Worm (Caenorhabditis elegans) whole organism, L3 larva: ENCODE data around the gene ceh-30.
A peak's percentile ranks its signal among the peaks of the same experiment; 100 is the strongest.

ENCODE experiments used
- R02D3.7 ChIP-seq: fragments of 150-350 bp; optimal IDR thresholded peaks from 2 replicates; lab custom pipeline; 2014; ENCODE audit warnings: missing biosample characterization, missing genetic modification characterization
- ZK546.5 ChIP-seq: sonication (generic microtip); optimal IDR thresholded peaks from 2 replicates; lab custom pipeline; 2017; ENCODE audit warnings: missing biosample characterization, missing genetic modification characterization
- aly-2 ChIP-seq: fragments of 150-350 bp; optimal IDR thresholded peaks from 2 replicates; lab custom pipeline; 2014; ENCODE audit warnings: missing biosample characterization, missing genetic modification characterization
- ama-1 ChIP-seq: fragments of 150-350 bp; optimal IDR thresholded peaks from 2 replicates; lab custom pipeline; 2018
- ceh-16 ChIP-seq: sonication (generic microtip); optimal IDR thresholded peaks from 2 replicates; lab custom pipeline; 2017; ENCODE audit warnings: missing biosample characterization, missing genetic modification characterization
- ceh-28 ChIP-seq: fragments of 150-350 bp; optimal IDR thresholded peaks from 2 replicates; lab custom pipeline; 2014; ENCODE audit warnings: missing biosample characterization, missing genetic modification reagents, missing genetic modification characterization
- ceh-82 ChIP-seq: fragments of 150-350 bp; optimal IDR thresholded peaks from 2 replicates; lab custom pipeline; 2014; ENCODE audit warnings: missing biosample characterization, missing genetic modification characterization
- ceh-9 ChIP-seq: sonication (generic microtip); optimal IDR thresholded peaks from 2 replicates; lab custom pipeline; 2018; ENCODE audit warnings: missing biosample characterization, missing genetic modification characterization
- daf-12 ChIP-seq: fragments of 150-350 bp; optimal IDR thresholded peaks from 2 replicates; lab custom pipeline; 2014; ENCODE audit warnings: missing biosample characterization, missing genetic modification reagents, missing genetic modification characterization
- egl-27 ChIP-seq: sonication (generic microtip); optimal IDR thresholded peaks from 4 replicates; lab custom pipeline; 2017; ENCODE audit warnings: missing biosample characterization, missing genetic modification reagents, missing genetic modification characterization
- egl-5 ChIP-seq: fragments of 150-350 bp; optimal IDR thresholded peaks from 2 replicates; lab custom pipeline; 2017; ENCODE audit warnings: missing biosample characterization, missing genetic modification reagents, missing genetic modification characterization, inconsistent platforms
- elt-1 ChIP-seq: fragments of 150-350 bp; optimal IDR thresholded peaks from 2 replicates; lab custom pipeline; 2014; ENCODE audit warnings: missing biosample characterization, missing genetic modification characterization
- elt-2 ChIP-seq: sonication (generic microtip); optimal IDR thresholded peaks from 2 replicates; lab custom pipeline; 2016; ENCODE audit warnings: missing genetic modification reagents, mild to moderate bottlenecking, missing genetic modification characterization, missing compliant biosample characterization
- elt-3 ChIP-seq, 3 experiments: fragments of 150-350 bp in 1 of 3; sonication (generic microtip) in 2 of 3; optimal IDR thresholded peaks; 2 replicates in 2 of 3; 4 replicates in 1 of 3; lab custom pipeline; 2014 to 2017; ENCODE audit warnings: missing biosample characterization in 3 of 3, missing genetic modification characterization in 3 of 3
- eor-1 ChIP-seq, 2 experiments: fragments of 150-350 bp; optimal IDR thresholded peaks; 2 replicates each; lab custom pipeline; 2014 to 2018; ENCODE audit warnings: missing biosample characterization in 2 of 2, missing genetic modification characterization in 2 of 2
- fkh-10 ChIP-seq: sonication (generic microtip); optimal IDR thresholded peaks from 2 replicates; lab custom pipeline; 2017; ENCODE audit warnings: missing biosample characterization, missing genetic modification reagents, missing genetic modification characterization
- fkh-2 ChIP-seq: fragments of 150-350 bp; optimal IDR thresholded peaks from 2 replicates; lab custom pipeline; 2014; ENCODE audit warnings: missing biosample characterization, missing genetic modification reagents, missing genetic modification characterization
- fos-1 ChIP-seq: fragments of 150-350 bp; optimal IDR thresholded peaks from 2 replicates; lab custom pipeline; 2014; ENCODE audit warnings: missing biosample characterization, missing genetic modification characterization
- hmg-11 ChIP-seq: sonication (generic microtip); optimal IDR thresholded peaks from 2 replicates; lab custom pipeline; 2016; ENCODE audit warnings: missing genetic modification characterization, missing compliant biosample characterization
- jun-1 ChIP-seq: fragments of 150-350 bp; optimal IDR thresholded peaks from 2 replicates; lab custom pipeline; 2014; ENCODE audit warnings: missing biosample characterization, missing genetic modification reagents, missing genetic modification characterization
- lin-15B ChIP-seq: fragments of 150-350 bp; optimal IDR thresholded peaks from 2 replicates; lab custom pipeline; 2014; ENCODE audit warnings: missing biosample characterization, missing genetic modification characterization
- lin-39 ChIP-seq: fragments of 150-350 bp; optimal IDR thresholded peaks from 2 replicates; lab custom pipeline; 2018; ENCODE audit warnings: missing biosample characterization, missing genetic modification reagents, missing genetic modification characterization
- lsy-12 ChIP-seq: sonication (generic microtip); optimal IDR thresholded peaks from 2 replicates; lab custom pipeline; 2016; ENCODE audit warnings: mild to moderate bottlenecking, missing genetic modification characterization, missing compliant biosample characterization
- mdl-1 ChIP-seq: fragments of 150-350 bp; optimal IDR thresholded peaks from 2 replicates; lab custom pipeline; 2014; ENCODE audit warnings: missing biosample characterization, missing genetic modification characterization
- mml-1 ChIP-seq: fragments of 150-350 bp; sonication (generic microtip); optimal IDR thresholded peaks from 3 replicates; lab custom pipeline; 2014; ENCODE audit warnings: missing biosample characterization, missing genetic modification characterization
- nfya-1 ChIP-seq: sonication (generic microtip); optimal IDR thresholded peaks from 2 replicates; lab custom pipeline; 2017; ENCODE audit warnings: missing genetic modification characterization, mild to moderate bottlenecking, missing compliant biosample characterization, antibody characterized with exemption, moderate library complexity; ENCODE audit not compliant: insufficient read depth
- nhr-11 ChIP-seq: fragments of 150-350 bp; optimal IDR thresholded peaks from 2 replicates; lab custom pipeline; 2014; ENCODE audit warnings: missing biosample characterization, missing genetic modification characterization
- nhr-12 ChIP-seq: fragments of 150-350 bp; optimal IDR thresholded peaks from 2 replicates; lab custom pipeline; 2014; ENCODE audit warnings: missing biosample characterization, missing genetic modification characterization
- nhr-23 ChIP-seq: fragments of 150-350 bp; optimal IDR thresholded peaks from 2 replicates; lab custom pipeline; 2014; ENCODE audit warnings: missing biosample characterization, missing genetic modification reagents, missing genetic modification characterization
- nhr-237 ChIP-seq: fragments of 150-350 bp; optimal IDR thresholded peaks from 2 replicates; lab custom pipeline; 2014; ENCODE audit warnings: missing biosample characterization, missing genetic modification characterization
- nhr-25 ChIP-seq: sonication (generic microtip); optimal IDR thresholded peaks from 2 replicates; lab custom pipeline; 2017; ENCODE audit warnings: missing biosample characterization, missing genetic modification characterization
- nhr-28 ChIP-seq: fragments of 150-350 bp; optimal IDR thresholded peaks from 2 replicates; lab custom pipeline; 2014; ENCODE audit warnings: missing biosample characterization, missing genetic modification characterization
- nhr-43 ChIP-seq: sonication (generic microtip); optimal IDR thresholded peaks from 2 replicates; lab custom pipeline; 2016; ENCODE audit warnings: mild to moderate bottlenecking, missing genetic modification characterization, missing compliant biosample characterization; ENCODE audit not compliant: poor library complexity, severe bottlenecking
- nhr-67 ChIP-seq: fragments of 150-350 bp; optimal IDR thresholded peaks from 2 replicates; lab custom pipeline; 2014; ENCODE audit warnings: missing biosample characterization, missing genetic modification characterization
- nhr-76 ChIP-seq: fragments of 150-350 bp; sonication (generic microtip); optimal IDR thresholded peaks from 5 replicates; lab custom pipeline; 2014; ENCODE audit warnings: missing biosample characterization, missing genetic modification characterization
- nhr-77 ChIP-seq: fragments of 150-350 bp; optimal IDR thresholded peaks from 2 replicates; lab custom pipeline; 2014; ENCODE audit warnings: missing biosample characterization, missing genetic modification characterization
- pha-4 ChIP-seq: fragments of 150-350 bp; optimal IDR thresholded peaks from 2 replicates; lab custom pipeline; 2014; ENCODE audit warnings: missing biosample characterization, missing genetic modification reagents, missing genetic modification characterization
- pqm-1 ChIP-seq: fragments of 150-350 bp; optimal IDR thresholded peaks from 2 replicates; lab custom pipeline; 2017; ENCODE audit warnings: missing biosample characterization, missing genetic modification characterization, inconsistent platforms
- sea-2 ChIP-seq: fragments of 150-350 bp; sonication (generic microtip); optimal IDR thresholded peaks from 4 replicates; lab custom pipeline; 2014; ENCODE audit warnings: missing biosample characterization, missing genetic modification reagents, missing genetic modification characterization
- skn-1 ChIP-seq: fragments of 150-350 bp; optimal IDR thresholded peaks from 2 replicates; lab custom pipeline; 2014; ENCODE audit warnings: missing biosample characterization, missing genetic modification characterization
- snpc-4 ChIP-seq: fragments of 150-350 bp; optimal IDR thresholded peaks from 2 replicates; lab custom pipeline; 2014; ENCODE audit warnings: missing biosample characterization, missing genetic modification characterization
- tbx-2 ChIP-seq: sonication (generic microtip); optimal IDR thresholded peaks from 2 replicates; lab custom pipeline; 2016; ENCODE audit warnings: mild to moderate bottlenecking, missing genetic modification characterization, missing compliant biosample characterization
- unc-39 ChIP-seq: sonication (generic microtip); optimal IDR thresholded peaks from 4 replicates; lab custom pipeline; 2017; ENCODE audit warnings: missing biosample characterization, missing genetic modification characterization
- unc-62 ChIP-seq: fragments of 150-350 bp; sonication (generic microtip); optimal IDR thresholded peaks from 4 replicates; lab custom pipeline; 2014; ENCODE audit warnings: missing biosample characterization, missing genetic modification reagents, missing genetic modification characterization
- zag-1 ChIP-seq: fragments of 150-350 bp; optimal IDR thresholded peaks from 2 replicates; lab custom pipeline; 2014; ENCODE audit warnings: missing biosample characterization, missing genetic modification characterization
- ztf-11 ChIP-seq: fragments of 150-350 bp; optimal IDR thresholded peaks from 2 replicates; lab custom pipeline; 2014; ENCODE audit warnings: missing biosample characterization, missing genetic modification characterization
- ztf-4 ChIP-seq: fragments of 150-350 bp; optimal IDR thresholded peaks from 2 replicates; lab custom pipeline; 2014; ENCODE audit warnings: missing biosample characterization, missing genetic modification characterization

Gene ceh-30

ce11 chrX:3033492-3033891 lies 29.9 kb upstream of the ceh-30 start:
- TF ChIP-seq mdl-1 (tag; lab: Kevin White, UChicago) (no peak), daf-12 (no peak), nhr-76 (tag; lab: Kevin White, UChicago) (no peak), fos-1 (no peak), pqm-1 (no peak), tbx-2 (tag; lab: Kevin White, UChicago) (no peak), ceh-9 (tag; lab: Kevin White, UChicago) (no peak), zag-1 (tag; lab: Kevin White, UChicago) (no peak), nfya-1 (tag; lab: Kevin White, UChicago) (no peak)

DNA sequence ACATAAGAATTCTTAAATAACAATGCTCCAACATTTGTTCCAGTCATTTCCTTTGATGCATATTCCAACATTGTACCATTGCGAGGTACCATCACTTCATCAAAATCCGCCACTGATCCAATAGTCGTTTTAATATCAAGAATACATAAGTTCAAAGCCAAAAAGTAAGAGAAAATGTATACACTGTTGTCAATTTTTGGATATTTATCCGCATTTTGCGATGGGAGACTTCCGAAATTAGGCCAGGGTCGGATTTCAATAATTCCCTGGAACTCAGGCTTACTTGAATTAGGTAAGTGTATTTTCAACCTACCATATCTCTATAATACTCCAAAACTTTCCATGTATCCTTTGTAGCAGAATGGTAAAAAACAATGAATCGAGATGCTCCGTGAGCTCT lies 29.2 kb upstream of the ceh-30 start, which contains the start of gene M02F4.2:
Gene M02F4.2 (minus strand): TSS at position 101 of the 400 bp plus-strand sequence.
- TF ChIP-seq unc-39 (tag; lab: Kevin White, UChicago) (no peak), mdl-1 (tag; lab: Kevin White, UChicago) (no peak), daf-12 (no peak), nhr-76 (tag; lab: Kevin White, UChicago) (no peak)

DNA sequence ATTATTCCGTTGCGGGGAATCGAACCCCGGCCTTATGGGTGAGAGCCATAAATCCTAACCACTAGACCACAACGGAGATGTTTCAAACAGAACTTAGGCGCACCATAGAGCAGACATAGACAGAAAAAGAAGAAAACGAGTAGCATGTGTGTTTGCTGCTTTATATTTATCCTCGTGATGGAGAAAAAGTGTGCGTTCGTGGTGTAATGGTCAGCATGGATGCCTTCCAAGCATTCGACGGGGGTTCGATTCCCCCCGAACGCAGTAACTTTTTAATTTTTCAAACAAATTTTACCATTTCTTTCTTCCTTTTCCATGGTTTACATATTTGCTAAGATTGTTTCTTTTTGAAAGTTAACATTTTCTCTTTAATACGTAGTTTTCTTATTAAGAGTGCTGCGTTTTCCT lies 27.4 kb upstream of the ceh-30 start:
- TF ChIP-seq skn-1, result peak; percentile 93
- peak; percentile 37 for TF ChIP-seq ztf-11 (tag; lab: Kevin White, UChicago)
- TF ChIP-seq elt-3 (tag; optimal IDR thresholded peaks at IDR 0.05; lab: Kevin White, UChicago), result peak in 1 of 3 experiments; percentile 51
- peak; percentile 46 for TF ChIP-seq unc-39 (tag; lab: Kevin White, UChicago)
- TF ChIP-seq elt-2 (tag; lab: Kevin White, UChicago), result peak; percentile 72
- TF ChIP-seq nhr-11, result peak; percentile 74
- TF ChIP-seq ztf-4 (tag; lab: Kevin White, UChicago), result peak; percentile 54
- TF ChIP-seq lin-15B (tag; lab: Kevin White, UChicago), result peak; percentile 35
- TF ChIP-seq nhr-67 (tag; lab: Kevin White, UChicago), result peak; percentile 20
- peak; percentile 86 for TF ChIP-seq fos-1
- peak; percentile 96 for TF ChIP-seq nhr-43 (tag; lab: Kevin White, UChicago)
- TF ChIP-seq nfya-1 (tag; lab: Kevin White, UChicago), result peak; percentile 88
- no peak for TF ChIP-seq daf-12
- peak; percentile 80 for TF ChIP-seq pqm-1
- peak; percentile 80 for TF ChIP-seq pha-4 (tag; lab: Kevin White, UChicago)
- peak; percentile 99 for TF ChIP-seq hmg-11 (tag; lab: Kevin White, UChicago)
- TF ChIP-seq nhr-237 (tag; lab: Kevin White, UChicago), result no peak
- TF ChIP-seq mml-1, result peak; percentile 60
- TF ChIP-seq R02D3.7, result peak; percentile 60
- peak; percentile 88 for TF ChIP-seq lin-39 (tag; lab: Kevin White, UChicago)
- TF ChIP-seq unc-62 (GFP tag; lab: Kevin White, UChicago), result peak; percentile 49
- peak; percentile 93 for TF ChIP-seq egl-5 (tag; lab: Kevin White, UChicago)
- TF ChIP-seq ceh-16, result peak; percentile 29
- TF ChIP-seq aly-2, result peak; percentile 58
- peak; percentile 91 for TF ChIP-seq tbx-2 (tag; lab: Kevin White, UChicago)
- peak; percentile 68 for TF ChIP-seq ceh-9 (tag; lab: Kevin White, UChicago)
- TF ChIP-seq jun-1 (tag; lab: Kevin White, UChicago), result peak; percentile 83
- TF ChIP-seq ceh-28 (tag; lab: Kevin White, UChicago), result peak; percentile 75
- TF ChIP-seq ama-1 (lab: Kevin White, UChicago), result peak; percentile 71
- no peak for TF ChIP-seq fkh-2 (tag; lab: Kevin White, UChicago)
- TF ChIP-seq egl-27 (tag; lab: Kevin White, UChicago), result peak; percentile 67
- TF ChIP-seq nhr-28 (tag; lab: Kevin White, UChicago), result peak; percentile 69
- peak; percentile 21 for TF ChIP-seq ZK546.5
- no peak for TF ChIP-seq zag-1 (tag; lab: Kevin White, UChicago)
- peak; percentile 33 for TF ChIP-seq mdl-1 (tag; lab: Kevin White, UChicago)
- peak; percentile 89 for TF ChIP-seq sea-2 (GFP tag; lab: Kevin White, UChicago)
- peak; percentile 44 for TF ChIP-seq nhr-23
- no peak for TF ChIP-seq nhr-12 (tag; lab: Kevin White, UChicago)
- peak; percentile 49 for TF ChIP-seq nhr-25 (tag; lab: Kevin White, UChicago)
- peak; percentile 51 for TF ChIP-seq snpc-4 (tag; lab: Kevin White, UChicago)
- peak; percentile 89 for TF ChIP-seq nhr-77 (tag; lab: Kevin White, UChicago)
- peak; percentile 75 for TF ChIP-seq nhr-76 (tag; lab: Kevin White, UChicago)
- TF ChIP-seq lsy-12 (tag; lab: Kevin White, UChicago), result peak; percentile 92
- no peak for TF ChIP-seq elt-1 (tag; lab: Kevin White, UChicago)
- TF ChIP-seq eor-1 (tag; optimal IDR thresholded peaks at IDR 0.05; lab: Kevin White, UChicago), result no peak
- TF ChIP-seq ceh-82, result peak; percentile 91
- peak; percentile 59 for TF ChIP-seq fkh-10 (GFP tag; lab: Kevin White, UChicago)
